Fruit fly (Drosophila melanogaster) whole organism, embryonic: ENCODE measurements around the gene RabX6.

Experiments used
- Atf6 ChIP-seq: fragments of 200-800 bp; sonication (Bioruptor generic); IDR thresholded peaks from 2 replicates; pipeline ENCODE4 v1.3.6; 2022; ENCODE audit warnings: missing biosample characterization, missing genetic modification characterization
- CG10959 ChIP-seq: fragments of 200-800 bp; sonication (Bioruptor generic); IDR thresholded peaks from 2 replicates; pipeline ENCODE4 v1.3.6; 2022; ENCODE audit warnings: missing biosample characterization, missing genetic modification characterization
- CG12769 ChIP-seq: fragments of 200-800 bp; sonication (Bioruptor generic); optimal IDR thresholded peaks from 2 replicates; lab custom pipeline; 2019; ENCODE audit warnings: missing biosample characterization, mild to moderate bottlenecking, missing genetic modification characterization, moderate library complexity
- CG13894 ChIP-seq: fragments of 200-800 bp; sonication (Bioruptor generic); optimal IDR thresholded peaks from 3 replicates; lab custom pipeline; 2018; ENCODE audit warnings: missing biosample characterization, mild to moderate bottlenecking, missing genetic modification characterization, moderate library complexity
- CG14014 ChIP-seq: fragments of 200-800 bp; sonication (Bioruptor generic); IDR thresholded peaks from 2 replicates; pipeline ENCODE4 v1.3.6; 2022; ENCODE audit warnings: missing biosample characterization, missing genetic modification characterization
- CG16813 ChIP-seq: fragments of 200-800 bp; sonication (Bioruptor generic); IDR thresholded peaks from 3 replicates; pipeline ENCODE4 v1.3.6; 2022; ENCODE audit warnings: missing biosample characterization, missing genetic modification characterization; ENCODE audit not compliant: partially characterized antibody
- CG17568 ChIP-seq: fragments of 200-800 bp; sonication (Bioruptor generic); optimal IDR thresholded peaks from 2 replicates; lab custom pipeline; 2018; ENCODE audit warnings: missing biosample characterization, mild to moderate bottlenecking, missing genetic modification characterization, moderate library complexity
- CG18262 ChIP-seq: fragments of 200-800 bp; optimal IDR thresholded peaks from 3 replicates; lab custom pipeline; 2019; ENCODE audit warnings: missing biosample characterization, mild to moderate bottlenecking, missing genetic modification characterization, moderate library complexity
- CG1832 ChIP-seq: fragments of 200-800 bp; sonication (Bioruptor generic); optimal IDR thresholded peaks from 2 replicates; lab custom pipeline; 2017; ENCODE audit warnings: missing biosample characterization, mild to moderate bottlenecking, missing genetic modification characterization, inconsistent platforms
- CG2120 ChIP-seq: fragments of 200-800 bp; sonication (Bioruptor generic); optimal IDR thresholded peaks from 3 replicates; lab custom pipeline; 2016; ENCODE audit warnings: missing biosample characterization, missing genetic modification characterization
- CG2129 ChIP-seq: fragments of 200-800 bp; sonication (Bioruptor generic); IDR thresholded peaks from 2 replicates; pipeline ENCODE4 v1.3.6; 2022; ENCODE audit warnings: missing biosample characterization, missing genetic modification characterization; ENCODE audit not compliant: partially characterized antibody
- CG2199 ChIP-seq: fragments of 200-800 bp; sonication (Bioruptor generic); IDR thresholded peaks from 3 replicates; pipeline ENCODE4 v1.3.6; 2022; ENCODE audit warnings: missing biosample characterization, missing genetic modification characterization
- CG4617 ChIP-seq: fragments of 200-800 bp; sonication (Bioruptor generic); optimal IDR thresholded peaks from 3 replicates; lab custom pipeline; 2016; ENCODE audit warnings: missing biosample characterization, missing genetic modification characterization, borderline replicate concordance
- CG6683 ChIP-seq: fragments of 200-800 bp; sonication (Bioruptor generic); optimal IDR thresholded peaks from 2 replicates; lab custom pipeline; 2017; ENCODE audit warnings: missing biosample characterization, mild to moderate bottlenecking, missing genetic modification characterization, missing genetic modification reagents
- CG8281 ChIP-seq: fragments of 200-800 bp; sonication (Bioruptor generic); optimal IDR thresholded peaks from 2 replicates; lab custom pipeline; 2018; ENCODE audit warnings: missing biosample characterization, mild to moderate bottlenecking, missing genetic modification characterization, moderate library complexity
- CG8478 ChIP-seq: fragments of >200 bp; optimal IDR thresholded peaks from 2 replicates; lab custom pipeline; 2018
- CG8765 ChIP-seq: fragments of 200-800 bp; sonication (Bioruptor generic); IDR thresholded peaks from 2 replicates; pipeline ENCODE4 v1.3.6; 2022; ENCODE audit warnings: missing biosample characterization, missing genetic modification characterization
- CG9609 ChIP-seq: fragments of 200-800 bp; sonication (Bioruptor generic); optimal IDR thresholded peaks from 3 replicates; lab custom pipeline; 2016; ENCODE audit warnings: missing biosample characterization, missing genetic modification characterization
- CoRest ChIP-seq: fragments of 200-800 bp; sonication (Bioruptor generic); optimal IDR thresholded peaks from 3 replicates; lab custom pipeline; 2018; ENCODE audit warnings: missing biosample characterization, mild to moderate bottlenecking, missing genetic modification characterization, moderate library complexity
- Doc2 ChIP-seq: fragments of 200-800 bp; sonication (Bioruptor generic); IDR thresholded peaks from 2 replicates; pipeline ENCODE4 v1.3.6; 2022; ENCODE audit warnings: missing biosample characterization, missing genetic modification characterization
- HLH54F ChIP-seq: fragments of 200-800 bp; sonication (Bioruptor generic); optimal IDR thresholded peaks from 3 replicates; lab custom pipeline; 2016; ENCODE audit warnings: missing biosample characterization, missing genetic modification characterization
- HmgD ChIP-seq: fragments of 200-800 bp; sonication (Bioruptor generic); optimal IDR thresholded peaks from 3 replicates; lab custom pipeline; 2016; ENCODE audit warnings: missing biosample characterization, missing genetic modification characterization
- Hr78 ChIP-seq, 2 experiments: fragments of 200-800 bp in 1 of 2; fragments of >200 bp in 1 of 2; sonication (Bioruptor generic) in 1 of 2; optimal IDR thresholded peaks; 2 replicates each; lab custom pipeline; 2017 to 2019; ENCODE audit warnings: missing biosample characterization in 2 of 2, missing genetic modification characterization in 2 of 2, mild to moderate bottlenecking in 1 of 2, moderate library complexity in 1 of 2
- Max ChIP-seq: fragments of 200-800 bp; sonication (Bioruptor generic); optimal IDR thresholded peaks from 2 replicates; lab custom pipeline; 2016; ENCODE audit warnings: missing biosample characterization, mild to moderate bottlenecking, missing genetic modification characterization
- Neu2 ChIP-seq: fragments of 200-800 bp; sonication (Bioruptor generic); optimal IDR thresholded peaks from 3 replicates; lab custom pipeline; 2016; ENCODE audit warnings: missing biosample characterization, missing genetic modification characterization, borderline replicate concordance
- Poxn ChIP-seq: fragments of 200-800 bp; sonication (Bioruptor generic); IDR thresholded peaks from 2 replicates; pipeline ENCODE4 v1.3.6; 2022; ENCODE audit warnings: missing biosample characterization, missing genetic modification characterization
- Ravus ChIP-seq: fragments of 200-800 bp; sonication (Bioruptor generic); IDR thresholded peaks from 2 replicates; pipeline ENCODE4 v1.3.6; 2022; ENCODE audit warnings: missing biosample characterization, missing genetic modification characterization
- Xbp1 ChIP-seq: fragments of 200-800 bp; sonication (Bioruptor generic); optimal IDR thresholded peaks from 3 replicates; lab custom pipeline; 2016; ENCODE audit warnings: missing biosample characterization, mild to moderate bottlenecking, missing genetic modification characterization
- YL-1 ChIP-seq: fragments of 200-800 bp; sonication (Bioruptor generic); optimal IDR thresholded peaks from 3 replicates; lab custom pipeline; 2017; ENCODE audit warnings: missing biosample characterization, mild to moderate bottlenecking, missing genetic modification characterization
- bab2 ChIP-seq: fragments of 200-800 bp; sonication (Bioruptor generic); optimal IDR thresholded peaks from 2 replicates; lab custom pipeline; 2016; ENCODE audit warnings: missing biosample characterization, missing genetic modification characterization
- btn ChIP-seq: fragments of 200-800 bp; sonication (Bioruptor generic); optimal IDR thresholded peaks from 2 replicates; lab custom pipeline; 2016; ENCODE audit warnings: missing biosample characterization, missing genetic modification characterization
- eyg ChIP-seq: fragments of 200-800 bp; sonication (Bioruptor generic); optimal IDR thresholded peaks from 3 replicates; lab custom pipeline; 2016; ENCODE audit warnings: missing biosample characterization, missing genetic modification characterization
- h ChIP-seq: fragments of >200 bp; optimal IDR thresholded peaks from 2 replicates; lab custom pipeline; 2017
- hb ChIP-seq: fragments of 200-800 bp; sonication (Bioruptor generic); IDR thresholded peaks from 3 replicates; pipeline ENCODE4 v1.3.6; 2022; ENCODE audit warnings: missing biosample characterization, missing genetic modification characterization; ENCODE audit not compliant: partially characterized antibody
- hth ChIP-seq: fragments of >200 bp; optimal IDR thresholded peaks from 2 replicates; lab custom pipeline; 2017; ENCODE audit warnings: inconsistent platforms
- kah ChIP-seq: fragments of 200-800 bp; sonication (Bioruptor generic); optimal IDR thresholded peaks from 2 replicates; lab custom pipeline; 2018; ENCODE audit warnings: missing biosample characterization, mild to moderate bottlenecking, missing genetic modification characterization
- peb ChIP-seq: fragments of 200-800 bp; sonication (Bioruptor generic); IDR thresholded peaks from 2 replicates; pipeline ENCODE4 v1.3.6; 2022; ENCODE audit warnings: missing biosample characterization, missing genetic modification characterization
- sqz ChIP-seq: fragments of 200-800 bp; sonication (Bioruptor generic); optimal IDR thresholded peaks from 3 replicates; lab custom pipeline; 2018; ENCODE audit warnings: missing biosample characterization, mild to moderate bottlenecking, missing genetic modification characterization
- sr ChIP-seq: fragments of 200-800 bp; sonication (Bioruptor generic); IDR thresholded peaks from 3 replicates; pipeline ENCODE4 v1.3.6; 2022; ENCODE audit warnings: missing biosample characterization, missing genetic modification characterization
- tap ChIP-seq: fragments of 200-800 bp; optimal IDR thresholded peaks from 3 replicates; lab custom pipeline; 2019; ENCODE audit warnings: missing biosample characterization, mild to moderate bottlenecking, missing genetic modification characterization, moderate library complexity
- tll ChIP-seq, 2 experiments: fragments of 200-800 bp in 1 of 2; fragments of >200 bp in 1 of 2; sonication (Bioruptor generic) in 1 of 2; optimal IDR thresholded peaks; 2 replicates each; lab custom pipeline; 2017 to 2019; ENCODE audit warnings: missing biosample characterization in 2 of 2, missing genetic modification characterization in 2 of 2, mild to moderate bottlenecking in 1 of 2, moderate library complexity in 1 of 2
- unpg ChIP-seq: fragments of 200-800 bp; sonication (Bioruptor generic); optimal IDR thresholded peaks from 3 replicates; lab custom pipeline; 2018; ENCODE audit warnings: missing biosample characterization, mild to moderate bottlenecking, missing genetic modification characterization, moderate library complexity
- wdn ChIP-seq: fragments of 200-800 bp; sonication (Bioruptor generic); IDR thresholded peaks from 2 replicates; pipeline ENCODE4 v1.3.6; 2022; ENCODE audit warnings: missing biosample characterization, missing genetic modification characterization
- z ChIP-seq: fragments of 200-800 bp; sonication (Bioruptor generic); IDR thresholded peaks from 3 replicates; pipeline ENCODE4 v1.3.6; 2022; ENCODE audit warnings: missing biosample characterization, missing genetic modification characterization
- zen2 ChIP-seq: fragments of 200-800 bp; sonication (Bioruptor generic); IDR thresholded peaks from 3 replicates; pipeline ENCODE4 v1.3.6; 2022; ENCODE audit warnings: missing biosample characterization, missing genetic modification characterization; ENCODE audit not compliant: partially characterized antibody
- zfh1 ChIP-seq: fragments of 200-800 bp; sonication (Bioruptor generic); IDR thresholded peaks from 3 replicates; pipeline ENCODE4 v1.3.6; 2022; ENCODE audit warnings: missing biosample characterization, missing genetic modification characterization

The RabX6 gene

dm6 chr3L:736542-737166 is 46.3 kb downstream of the RabX6 start (continued):
- TF ChIP-seq zfh1 (GFP tag; lab: Robert Waterston, UW), result no peak
- TF ChIP-seq zen2, result no peak
- TF ChIP-seq YL-1 (GFP tag; lab: Kevin White, UChicago), result no peak
- no peak for TF ChIP-seq CG8281 (tag; lab: Kevin White, UChicago)
- no peak for TF ChIP-seq CG12769
- peak; percentile 81; the same call in 1 of the 3 replicates for TF ChIP-seq CG2199 (GFP tag; lab: Robert Waterston, UW)
- TF ChIP-seq sqz (GFP tag; lab: Kevin White, UChicago), result peak; percentile 9
- no peak for TF ChIP-seq btn (GFP tag; lab: Kevin White, UChicago)
- no peak for TF ChIP-seq wdn
- no peak for TF ChIP-seq CG4617 (GFP tag; lab: Kevin White, UChicago)
- TF ChIP-seq Neu2 (GFP tag; lab: Kevin White, UChicago), result no peak
- no peak for TF ChIP-seq CG16813 (GFP tag; lab: Robert Waterston, UW)
- no peak for TF ChIP-seq CG8765 (GFP tag; lab: Robert Waterston, UW)
- no peak for TF ChIP-seq CoRest (tag; lab: Kevin White, UChicago)

- TF ChIP-seq Ravus (no peak), CG14014 (GFP tag; lab: Robert Waterston, UW) (no peak), Poxn (GFP tag; lab: Robert Waterston, UW) (no peak), hb (GFP tag; lab: Robert Waterston, UW) (no peak), HLH54F (GFP tag; lab: Kevin White, UChicago) (no peak), bab2 (GFP tag; lab: Kevin White, UChicago) (no peak), CG1832 (GFP tag; lab: Kevin White, UChicago) (no peak), peb (no peak), CG6683 (GFP tag; lab: Kevin White, UChicago) (no peak), unpg (GFP tag; lab: Kevin White, UChicago) (no peak), CG18262 (tag; lab: Kevin White, UChicago) (no peak), sr (GFP tag; lab: Robert Waterston, UW) (no peak)
Measured at dm6 chr3L:737445-738116, 47.3 kb downstream of the RabX6 start.

- TF ChIP-seq CG17568, result peak; percentile 73
- peak; percentile 92 for TF ChIP-seq tap
- peak; percentile 91 for TF ChIP-seq Xbp1 (GFP tag; lab: Kevin White, UChicago)
- TF ChIP-seq CG9609, result peak; percentile 48
- TF ChIP-seq CG2120 (GFP tag; lab: Kevin White, UChicago), result peak; percentile 78
- TF ChIP-seq Max (GFP tag; lab: Kevin White, UChicago), result peak; percentile 81
- peak; percentile 87 for TF ChIP-seq kah (GFP tag; lab: Kevin White, UChicago)
- no peak for TF ChIP-seq CG8478 (lab: Kevin White, UChicago)
- TF ChIP-seq tll (GFP tag; optimal IDR thresholded peaks at IDR 0.05; lab: Kevin White, UChicago), result peak in 1 of 2 experiments; percentile 27
- TF ChIP-seq Hr78 (GFP tag; optimal IDR thresholded peaks at IDR 0.05; lab: Kevin White, UChicago), result peak in 1 of 2 experiments; percentile 78
- TF ChIP-seq CG10959 (GFP tag; lab: Robert Waterston, UW), result peak; percentile 84
- no peak for TF ChIP-seq h (lab: Kevin White, UChicago)
- no peak for TF ChIP-seq eyg (GFP tag; lab: Kevin White, UChicago)
- TF ChIP-seq Doc2, result peak; percentile 52; the same call in 1 of the 2 replicates
- no peak for TF ChIP-seq CG2129 (GFP tag; lab: Robert Waterston, UW)
- peak; percentile 34; the same call in 2 of the 3 replicates for TF ChIP-seq z (GFP tag; lab: Robert Waterston, UW)
- no peak for TF ChIP-seq hth (lab: Kevin White, UChicago)
- TF ChIP-seq HmgD (GFP tag; lab: Kevin White, UChicago), result no peak
- TF ChIP-seq CG13894, result peak; percentile 63
- TF ChIP-seq Atf6 (GFP tag; lab: Robert Waterston, UW), result peak; percentile 91
Measured at dm6 chr3L:738523-739356, 48.4 kb downstream of the RabX6 start.
